Worm (Caenorhabditis elegans) whole organism, early embryonic: Measurements from ENCODE around the gene C17F4.7.

Experiments
- F13C5.2 ChIP-seq: sonication (generic microtip); optimal IDR thresholded peaks from 2 replicates; lab custom pipeline; 2017; ENCODE audit warnings: mild to moderate bottlenecking, missing genetic modification characterization, inconsistent platforms, missing compliant biosample characterization
- ama-1 ChIP-seq: fragments of 150-350 bp; optimal IDR thresholded peaks from 2 replicates; lab custom pipeline; 2014
- ceh-13 ChIP-seq: fragments of 200-800 bp; sonication (Bioruptor generic); optimal IDR thresholded peaks from 2 replicates; lab custom pipeline; 2018; ENCODE audit warnings: mild to moderate bottlenecking, missing genetic modification characterization, missing compliant biosample characterization
- ceh-36 ChIP-seq: sonication (generic microtip); optimal IDR thresholded peaks from 2 replicates; lab custom pipeline; 2016; ENCODE audit warnings: missing genetic modification characterization, inconsistent platforms, missing compliant biosample characterization
- ets-7 ChIP-seq: sonication (generic microtip); optimal IDR thresholded peaks from 2 replicates; lab custom pipeline; 2016; ENCODE audit warnings: missing genotype, missing genetic modification characterization, missing compliant biosample characterization
- flt-1 ChIP-seq: fragments of 200-800 bp; sonication (Bioruptor generic); IDR thresholded peaks from 2 replicates; pipeline ENCODE4 v1.3.6; 2022; ENCODE audit warnings: missing genetic modification characterization, missing compliant biosample characterization
- hmbx-1 ChIP-seq: sonication (generic microtip); optimal IDR thresholded peaks from 2 replicates; lab custom pipeline; 2016; ENCODE audit warnings: mild to moderate bottlenecking, missing genetic modification characterization, missing compliant biosample characterization
- hmg-4 ChIP-seq: fragments of 200-800 bp; sonication (Bioruptor generic); optimal IDR thresholded peaks from 2 replicates; lab custom pipeline; 2018; ENCODE audit warnings: mild to moderate bottlenecking, missing genetic modification characterization, missing compliant biosample characterization
- scrt-1 ChIP-seq: fragments of 200-800 bp; sonication (Bioruptor generic); IDR thresholded peaks from 2 replicates; pipeline ENCODE4 v1.3.6; 2022; ENCODE audit warnings: missing genetic modification characterization, missing compliant biosample characterization
- sea-1 ChIP-seq: fragments of 200-800 bp; sonication (Bioruptor generic); conservative IDR thresholded peaks from 2 replicates; pipeline ENCODE4 v1.3.6; 2022; ENCODE audit warnings: missing genetic modification characterization, missing compliant biosample characterization
- tbx-37 ChIP-seq: fragments of 200-800 bp; sonication (Bioruptor generic); conservative IDR thresholded peaks from 2 replicates; pipeline ENCODE4 v1.3.6; 2022; ENCODE audit warnings: missing genetic modification reagents, missing genetic modification characterization, missing compliant biosample characterization
- tra-4 ChIP-seq: sonication (generic microtip); optimal IDR thresholded peaks from 2 replicates; lab custom pipeline; 2017; ENCODE audit warnings: missing genetic modification characterization, missing compliant biosample characterization

- TF ChIP-seq sea-1 (GFP tag; lab: Robert Waterston, UW) (no peak), ama-1 (lab: Kevin White, UChicago) (no peak), ceh-36 (tag; lab: Kevin White, UChicago) (no peak), scrt-1 (GFP tag; lab: Robert Waterston, UW) (no peak), tra-4 (tag; lab: Kevin White, UChicago) (no peak), hmg-4 (GFP tag; lab: Kevin White, UChicago) (no peak), hmbx-1 (tag; lab: Kevin White, UChicago) (no peak), tbx-37 (GFP tag; lab: Robert Waterston, UW) (no peak), F13C5.2 (tag; lab: Kevin White, UChicago) (no peak), ceh-13 (GFP tag; lab: Kevin White, UChicago) (no peak), flt-1 (no peak), ets-7 (tag; lab: Kevin White, UChicago) (no peak)
Observed at ce11 chrII:3210365-3210764, 35.5 kb downstream of the C17F4.7 start, which contains the start of gene ZC239.5.
